Fruit fly (Drosophila melanogaster): ENCODE measurements around the gene CG5768.

DNA sequence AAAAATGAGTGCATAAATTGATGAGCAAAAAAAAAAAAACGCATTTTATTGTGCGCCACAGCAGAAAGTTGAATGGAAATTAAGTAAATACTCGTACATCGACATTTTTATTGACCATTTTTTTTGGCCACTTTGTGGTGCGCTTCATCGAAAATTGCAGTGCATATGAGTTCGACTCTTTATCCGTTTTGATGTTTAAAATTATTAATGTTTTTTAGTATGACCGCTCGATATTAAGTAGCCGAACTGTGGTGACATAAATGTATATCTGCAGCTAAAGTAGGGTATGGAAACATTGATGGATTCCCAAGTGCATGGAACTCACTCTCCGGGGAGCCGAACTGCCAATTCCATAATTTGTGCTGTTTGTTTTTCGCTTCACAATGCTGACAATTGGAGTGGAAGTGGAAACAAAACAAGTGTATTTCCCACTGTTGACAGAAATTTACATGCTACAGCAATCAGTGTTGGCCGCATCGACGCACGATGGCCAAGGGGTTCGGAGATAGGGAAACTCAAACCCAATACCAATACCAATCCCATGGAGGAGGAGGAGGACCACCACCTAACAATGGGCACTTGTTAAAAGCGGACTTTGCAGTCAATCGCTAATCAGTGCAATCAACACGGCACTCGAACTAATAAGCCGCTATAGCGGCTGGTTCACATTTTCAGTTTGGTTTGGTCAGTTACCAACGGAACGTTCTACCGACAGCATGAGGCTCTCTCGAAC lies 2.2 kb upstream of the CG5768 start, which contains the start of gene CG13616:
- TF ChIP-seq fru (GFP tag; optimal IDR thresholded peaks at IDR 0.05) (no peak), h (GFP tag; optimal IDR thresholded peaks at IDR 0.05) (no peak), Myc (optimal IDR thresholded peaks at IDR 0.05) (no peak), N (GFP tag; optimal IDR thresholded peaks at IDR 0.05) (no peak), psq (GFP tag; optimal IDR thresholded peaks at IDR 0.05) (no peak), dmrt93B (GFP tag; optimal IDR thresholded peaks at IDR 0.05) (no peak), Hr78 (GFP tag; optimal IDR thresholded peaks at IDR 0.05) (no peak)
